Fruit fly (Drosophila melanogaster): ENCODE measurements around the gene Graf.

The Graf gene

DNA sequence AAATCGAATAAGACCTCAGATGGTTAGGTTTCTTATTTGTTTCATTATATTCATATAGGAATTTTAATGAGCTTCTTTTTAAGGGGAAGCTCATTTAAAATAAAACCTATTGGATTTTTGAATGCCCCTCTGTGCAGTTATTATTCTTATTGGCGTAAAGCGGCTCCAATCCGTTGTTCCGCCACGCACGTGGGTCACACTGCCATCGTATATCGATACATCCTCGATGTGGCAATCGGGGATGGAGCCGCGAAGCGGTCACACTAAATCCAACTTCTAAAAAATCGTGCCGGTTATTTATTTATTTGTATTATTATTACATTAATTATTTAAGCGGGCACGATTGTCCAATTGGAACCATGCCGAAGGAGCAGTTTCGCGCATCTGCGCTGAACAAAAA, 2.2 kb upstream of the Graf start, which contains the start of gene Polr3A (continued):
- TF ChIP-seq CG1603 (tag; optimal IDR thresholded peaks at IDR 0.05) = no peak
- TF ChIP-seq pros (GFP tag; optimal IDR thresholded peaks at IDR 0.05) = no peak
- TF ChIP-seq pzg (GFP tag; optimal IDR thresholded peaks at IDR 0.05) = peak; percentile 63
- TF ChIP-seq HHEX (GFP tag; optimal IDR thresholded peaks at IDR 0.05) = no peak
- peak; percentile 96 for TF ChIP-seq Elba2 (GFP tag; optimal IDR thresholded peaks at IDR 0.05)
- no peak for TF ChIP-seq CkIIα-i1 (GFP tag; IDR thresholded peaks at IDR 0.05)
- no peak for TF ChIP-seq CG15269 (tag; optimal IDR thresholded peaks at IDR 0.05)
- peak; percentile 61; the same call in 1 of the 2 replicates for TF ChIP-seq unc-4 (GFP tag; IDR thresholded peaks at IDR 0.05; ENCODE audit: partially characterized antibody)
- no peak for TF ChIP-seq Dip3 (GFP tag; optimal IDR thresholded peaks at IDR 0.05)
- no peak for TF ChIP-seq Camta (GFP tag; optimal IDR thresholded peaks at IDR 0.05)
- TF ChIP-seq sna (GFP tag; IDR thresholded peaks at IDR 0.05; ENCODE audit: partially characterized antibody) = no peak
- TF ChIP-seq CG17829 (tag; optimal IDR thresholded peaks at IDR 0.05) = no peak
- no peak for TF ChIP-seq CG15601 (tag; optimal IDR thresholded peaks at IDR 0.05)
- peak; percentile 66 for TF ChIP-seq BEAF-32 (GFP tag; optimal IDR thresholded peaks at IDR 0.05)
- TF ChIP-seq jumu (GFP tag; optimal IDR thresholded peaks at IDR 0.05) = no peak
- no peak for TF ChIP-seq peb (GFP tag; IDR thresholded peaks at IDR 0.05)
- 0 out of 3 replicates have a peak, but pooled peaks have one; percentile 38 for TF ChIP-seq Doc3 (GFP tag; IDR thresholded peaks at IDR 0.05; ENCODE audit: partially characterized antibody)
- TF ChIP-seq Optix (GFP tag; IDR thresholded peaks at IDR 0.05) = no peak
- TF ChIP-seq nmo (GFP tag; optimal IDR thresholded peaks at IDR 0.05) = no peak
- no peak for TF ChIP-seq Taf1 (GFP tag; IDR thresholded peaks at IDR 0.05)
- TF ChIP-seq CG15514 (GFP tag; optimal IDR thresholded peaks at IDR 0.05) = peak; percentile 54
- no peak for TF ChIP-seq Atf6 (GFP tag; IDR thresholded peaks at IDR 0.05)
- no peak for TF ChIP-seq CG3163 (GFP tag; optimal IDR thresholded peaks at IDR 0.05)
- TF ChIP-seq trem (tag; optimal IDR thresholded peaks at IDR 0.05) = peak; percentile 12
- TF ChIP-seq tap (tag; optimal IDR thresholded peaks at IDR 0.05) = no peak
- TF ChIP-seq Tbp (GFP tag; optimal IDR thresholded peaks at IDR 0.05) = no peak
- peak; percentile 15 for TF ChIP-seq Myb (GFP tag; optimal IDR thresholded peaks at IDR 0.05)
- no peak for TF ChIP-seq CG11723 (GFP tag; optimal IDR thresholded peaks at IDR 0.05)
- TF ChIP-seq Med (GFP tag) = peak; percentile 18
- no peak for TF ChIP-seq CG14667 (GFP tag; IDR thresholded peaks at IDR 0.05)
- no peak for TF ChIP-seq eve (GFP tag; optimal IDR thresholded peaks at IDR 0.05)
- TF ChIP-seq CG2678 (tag; optimal IDR thresholded peaks at IDR 0.05) = no peak
- TF ChIP-seq maf-S (GFP tag; optimal IDR thresholded peaks at IDR 0.05) = no peak
- no peak for TF ChIP-seq pum (GFP tag; optimal IDR thresholded peaks at IDR 0.05)
- no peak for TF ChIP-seq CG8359 (GFP tag; optimal IDR thresholded peaks at IDR 0.05; ENCODE audit: borderline replicate concordance)
- TF ChIP-seq B-H1 (GFP tag; IDR thresholded peaks at IDR 0.05) = no peak
- TF ChIP-seq mirr (GFP tag; optimal IDR thresholded peaks at IDR 0.05) = no peak
- no peak for TF ChIP-seq CG9876 (GFP tag; optimal IDR thresholded peaks at IDR 0.05)
- TF ChIP-seq Lim3 (GFP tag; IDR thresholded peaks at IDR 0.05) = no peak
- TF ChIP-seq CG2875 (GFP tag; optimal IDR thresholded peaks at IDR 0.05) = no peak
- peak; percentile 74 for TF ChIP-seq CG17186 (GFP tag; optimal IDR thresholded peaks at IDR 0.05)
- no peak for TF ChIP-seq NFAT (GFP tag; IDR thresholded peaks at IDR 0.05)
- TF ChIP-seq kay (GFP tag; optimal IDR thresholded peaks at IDR 0.05) = no peak
- TF ChIP-seq eyg (GFP tag; optimal IDR thresholded peaks at IDR 0.05) = no peak
- no peak for TF ChIP-seq Asciz (GFP tag; optimal IDR thresholded peaks at IDR 0.05)
- no peak for TF ChIP-seq CG1602 (GFP tag; optimal IDR thresholded peaks at IDR 0.05)
- no peak for TF ChIP-seq CG2202 (tag; optimal IDR thresholded peaks at IDR 0.05)
- no peak for TF ChIP-seq CG1024 (GFP tag; IDR thresholded peaks at IDR 0.05)
- no peak for TF ChIP-seq ase (GFP tag; IDR thresholded peaks at IDR 0.05)
- TF ChIP-seq pnt (GFP tag; optimal IDR thresholded peaks at IDR 0.05) = no peak
- no peak for TF ChIP-seq oc (tag; optimal IDR thresholded peaks at IDR 0.05)
- TF ChIP-seq row (GFP tag; IDR thresholded peaks at IDR 0.05) = peak; percentile 7; the same call in 1 of the 3 replicates
